Worm (Caenorhabditis elegans) whole organism, young adult: Measurements from ENCODE around the gene col-144.

Experiments used
- B0019.2 ChIP-seq: fragments of 200-800 bp; sonication (Bioruptor generic); conservative IDR thresholded peaks from 2 replicates; pipeline ENCODE4 v1.3.6; 2022; ENCODE audit warnings: missing genetic modification reagents, missing genetic modification characterization, missing compliant biosample characterization
- F10E7.11 ChIP-seq: sonication (generic microtip); optimal IDR thresholded peaks from 2 replicates; lab custom pipeline; 2017; ENCODE audit warnings: mild to moderate bottlenecking, missing genetic modification characterization, moderate library complexity, missing compliant biosample characterization
- F39B2.1 ChIP-seq: fragments of 200-800 bp; sonication (Bioruptor generic); IDR thresholded peaks from 2 replicates; pipeline ENCODE4 v1.3.6; 2022; ENCODE audit warnings: missing genetic modification reagents, missing genetic modification characterization, missing compliant biosample characterization
- F57C9.4 ChIP-seq: sonication (generic microtip); optimal IDR thresholded peaks from 2 replicates; lab custom pipeline; 2017; ENCODE audit warnings: mild to moderate bottlenecking, missing genetic modification characterization, missing compliant biosample characterization
- T26A5.8 ChIP-seq: sonication (generic microtip); optimal IDR thresholded peaks from 2 replicates; lab custom pipeline; 2016; ENCODE audit warnings: missing genetic modification characterization, missing compliant biosample characterization
- Y53F4B.3 ChIP-seq: fragments of 200-800 bp; sonication (Bioruptor generic); IDR thresholded peaks from 2 replicates; pipeline ENCODE4 v1.3.6; 2022; ENCODE audit warnings: missing genetic modification reagents, missing genetic modification characterization, missing compliant biosample characterization
- Y67H2A.10 ChIP-seq: fragments of 200-800 bp; sonication (Bioruptor generic); conservative IDR thresholded peaks from 2 replicates; pipeline ENCODE4 v1.3.6; 2022; ENCODE audit warnings: missing genetic modification reagents, missing genetic modification characterization, missing compliant biosample characterization
- Y79H2A.3 ChIP-seq: fragments of 200-800 bp; sonication (Bioruptor generic); conservative IDR thresholded peaks from 2 replicates; pipeline ENCODE4 v1.3.6; 2022; ENCODE audit warnings: missing genetic modification reagents, missing genetic modification characterization, missing compliant biosample characterization
- aptf-2 ChIP-seq: fragments of 200-800 bp; sonication (Bioruptor generic); conservative IDR thresholded peaks from 2 replicates; pipeline ENCODE4 v1.3.6; 2022; ENCODE audit warnings: missing genetic modification reagents, missing genetic modification characterization, missing compliant biosample characterization
- cebp-1 ChIP-seq, 2 experiments: fragments of 200-800 bp in 1 of 2; sonication (Bioruptor generic) in 1 of 2; sonication (generic microtip) in 1 of 2; IDR thresholded peaks in 1 of 2; optimal IDR thresholded peaks in 1 of 2; 2 replicates each; pipeline versions ENCODE4 v1.3.6 to Lab custom; 2017 to 2022; ENCODE audit warnings: missing compliant biosample characterization in 2 of 2, missing genetic modification characterization in 2 of 2, mild to moderate bottlenecking in 1 of 2, missing genetic modification reagents in 1 of 2, moderate library complexity in 1 of 2
- cebp-2 ChIP-seq: fragments of 200-800 bp; sonication (Bioruptor generic); IDR thresholded peaks from 2 replicates; pipeline ENCODE4 v1.3.6; 2022; ENCODE audit warnings: missing genetic modification characterization, missing compliant biosample characterization
- dpff-1 ChIP-seq: sonication (generic microtip); optimal IDR thresholded peaks from 2 replicates; lab custom pipeline; 2017; ENCODE audit warnings: mild to moderate bottlenecking, missing genetic modification characterization, missing compliant biosample characterization
- gei-17 ChIP-seq: fragments of 200-800 bp; sonication (Bioruptor generic); optimal IDR thresholded peaks from 2 replicates; lab custom pipeline; 2018; ENCODE audit warnings: mild to moderate bottlenecking, missing genetic modification characterization, missing compliant biosample characterization
- him-1 ChIP-seq: sonication (generic microtip); optimal IDR thresholded peaks from 2 replicates; lab custom pipeline; 2016; ENCODE audit warnings: missing genotype, missing genetic modification reagents, missing genetic modification characterization, missing compliant biosample characterization
- hlh-12 ChIP-seq: sonication (generic microtip); optimal IDR thresholded peaks from 2 replicates; lab custom pipeline; 2016; ENCODE audit warnings: missing genetic modification characterization, missing compliant biosample characterization
- lag-1 ChIP-seq: fragments of 200-800 bp; sonication (Bioruptor generic); IDR thresholded peaks from 2 replicates; pipeline ENCODE4 v1.3.6; 2022; ENCODE audit warnings: missing genetic modification reagents, missing genetic modification characterization, missing compliant biosample characterization
- lin-40 ChIP-seq: sonication (generic microtip); optimal IDR thresholded peaks from 2 replicates; lab custom pipeline; 2016; ENCODE audit warnings: missing genetic modification characterization, mild to moderate bottlenecking, missing compliant biosample characterization, missing genotype, missing genetic modification reagents
- lin-54 ChIP-seq: fragments of 200-800 bp; sonication (Bioruptor generic); optimal IDR thresholded peaks from 2 replicates; lab custom pipeline; 2018; ENCODE audit warnings: mild to moderate bottlenecking, missing genetic modification characterization, missing compliant biosample characterization
- lir-1 ChIP-seq: fragments of 200-800 bp; sonication (Bioruptor generic); conservative IDR thresholded peaks from 2 replicates; pipeline ENCODE4 v1.3.6; 2022; ENCODE audit warnings: missing genetic modification reagents, missing genetic modification characterization, missing compliant biosample characterization
- lsl-1 ChIP-seq: fragments of 200-800 bp; sonication (Bioruptor generic); optimal IDR thresholded peaks from 2 replicates; lab custom pipeline; 2018; ENCODE audit warnings: mild to moderate bottlenecking, missing genetic modification characterization, moderate library complexity, missing compliant biosample characterization
- madf-10 ChIP-seq: sonication (generic microtip); optimal IDR thresholded peaks from 2 replicates; lab custom pipeline; 2016; ENCODE audit warnings: mild to moderate bottlenecking, missing genetic modification characterization, missing compliant biosample characterization
- nfya-1 ChIP-seq: sonication (generic microtip); optimal IDR thresholded peaks from 2 replicates; lab custom pipeline; 2017; ENCODE audit warnings: antibody characterized with exemption, missing compliant biosample characterization, missing genetic modification characterization, borderline replicate concordance; ENCODE audit not compliant: insufficient read depth
- nhr-80 ChIP-seq: sonication (generic microtip); optimal IDR thresholded peaks from 2 replicates; lab custom pipeline; 2016; ENCODE audit warnings: missing genetic modification characterization, missing compliant biosample characterization
- nhr-90 ChIP-seq: sonication (generic microtip); optimal IDR thresholded peaks from 2 replicates; lab custom pipeline; 2016; ENCODE audit warnings: missing genotype, mild to moderate bottlenecking, missing genetic modification characterization, missing compliant biosample characterization
- snpc-3.4 ChIP-seq: sonication (generic microtip); optimal IDR thresholded peaks from 2 replicates; lab custom pipeline; 2017; ENCODE audit warnings: missing genetic modification characterization, mild to moderate bottlenecking, missing compliant biosample characterization, antibody characterized with exemption, moderate library complexity, missing genotype, missing genetic modification reagents
- snpc-4 ChIP-seq, 5 experiments: fragments of 150-350 bp in 1 of 5; sonication (generic microtip) in 4 of 5; optimal IDR thresholded peaks; 2 replicates each; lab custom pipeline; 2014 to 2018; ENCODE audit warnings: missing genetic modification characterization in 5 of 5, missing biosample characterization in 3 of 5, antibody characterized with exemption in 2 of 5, mild to moderate bottlenecking in 2 of 5, missing compliant biosample characterization in 2 of 5, missing genotype in 2 of 5, moderate library complexity in 2 of 5, missing genetic modification reagents in 1 of 5
- tbp1 ChIP-seq: fragments of 200-800 bp; sonication (Bioruptor generic); optimal IDR thresholded peaks from 2 replicates; lab custom pipeline; 2018; ENCODE audit warnings: mild to moderate bottlenecking, missing genetic modification characterization, missing compliant biosample characterization
- tlf-1 ChIP-seq: fragments of 200-800 bp; sonication (Bioruptor generic); optimal IDR thresholded peaks from 2 replicates; lab custom pipeline; 2018; ENCODE audit warnings: mild to moderate bottlenecking, missing genetic modification characterization, missing compliant biosample characterization
- unc-62 ChIP-seq: fragments of 150-350 bp; optimal IDR thresholded peaks from 2 replicates; lab custom pipeline; 2014; ENCODE audit warnings: missing biosample characterization, missing genetic modification reagents, missing genetic modification characterization
- ztf-18 ChIP-seq: sonication (generic microtip); optimal IDR thresholded peaks from 2 replicates; lab custom pipeline; 2016; ENCODE audit warnings: missing genotype, mild to moderate bottlenecking, missing genetic modification characterization, missing compliant biosample characterization
- ztf-25 ChIP-seq: fragments of 200-800 bp; sonication (Bioruptor generic); IDR thresholded peaks from 2 replicates; pipeline ENCODE4 v1.3.6; 2022; ENCODE audit warnings: missing genetic modification reagents, missing genetic modification characterization, missing compliant biosample characterization
- ztf-26 ChIP-seq: sonication (generic microtip); optimal IDR thresholded peaks from 2 replicates; lab custom pipeline; 2017; ENCODE audit warnings: missing genetic modification characterization, missing compliant biosample characterization
- ztf-3 ChIP-seq: fragments of 200-800 bp; sonication (Bioruptor generic); optimal IDR thresholded peaks from 2 replicates; lab custom pipeline; 2018; ENCODE audit warnings: mild to moderate bottlenecking, missing genetic modification characterization, missing compliant biosample characterization

col-144 gene

DNA sequence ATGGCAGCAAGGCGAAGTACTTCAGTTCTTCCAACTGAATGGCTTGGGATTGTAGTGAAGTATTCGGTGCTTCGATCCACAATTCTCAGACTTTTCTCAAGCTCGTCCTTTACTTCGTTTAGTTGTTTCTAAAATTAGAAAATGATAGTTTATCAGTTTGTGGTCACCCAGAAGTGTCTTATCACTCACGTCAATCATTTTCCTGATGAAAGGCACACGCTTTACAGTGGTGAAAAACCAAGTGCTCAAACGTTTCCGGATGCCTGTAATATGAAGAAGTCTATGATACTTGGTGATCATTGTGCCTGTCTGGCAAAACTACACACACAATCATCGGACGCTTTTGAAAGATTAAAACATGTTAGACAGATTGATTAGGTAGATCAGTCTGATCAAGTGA is 14.2 kb downstream of the col-144 start:
- TF ChIP-seq nhr-80 (peak; percentile 70), snpc-4 (GFP tag; optimal IDR thresholded peaks at IDR 0.05; lab: Kevin White, UChicago) (no peak), snpc-4 (tag; optimal IDR thresholded peaks at IDR 0.05; lab: Kevin White, UChicago) (no peak)
- TF ChIP-seq, all 124 proteins: peak for 1

DNA sequence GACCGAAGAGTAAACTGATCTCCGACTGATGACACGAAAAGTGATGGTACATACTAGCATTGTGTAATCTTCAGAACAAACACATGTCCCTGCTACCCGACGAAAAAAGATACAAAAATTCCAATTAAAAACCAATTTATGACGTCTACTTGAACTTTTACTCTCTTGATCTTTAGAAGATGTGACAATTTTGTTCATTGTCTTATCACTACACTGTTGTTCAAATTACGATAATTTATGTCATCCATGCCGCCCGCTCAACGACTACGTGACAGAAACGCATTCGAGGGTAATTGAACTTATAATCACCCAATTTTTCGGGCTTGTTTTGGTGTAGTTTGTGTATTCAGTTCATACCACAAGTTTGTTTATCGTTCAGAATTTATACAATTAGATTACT is 16.5 kb downstream of the col-144 start:
- no peak for TF ChIP-seq ztf-3 (GFP tag; lab: Kevin White, UChicago)
- no peak for TF ChIP-seq tlf-1 (GFP tag; lab: Kevin White, UChicago)
- no peak for TF ChIP-seq F57C9.4 (tag; lab: Kevin White, UChicago)
- TF ChIP-seq Y53F4B.3 (GFP tag; lab: Robert Waterston, UW): no peak
- no peak for TF ChIP-seq ztf-18
- TF ChIP-seq F10E7.11 (tag; lab: Kevin White, UChicago): no peak
- TF ChIP-seq Y79H2A.3 (GFP tag; lab: Robert Waterston, UW): no peak
- TF ChIP-seq ztf-25 (GFP tag; lab: Robert Waterston, UW): no peak
- no peak for TF ChIP-seq nfya-1 (tag; lab: Kevin White, UChicago)
- TF ChIP-seq F39B2.1 (GFP tag; lab: Robert Waterston, UW): no peak
- no peak for TF ChIP-seq aptf-2 (GFP tag; lab: Robert Waterston, UW)
- no peak for TF ChIP-seq snpc-3.4
- no peak for TF ChIP-seq unc-62 (GFP tag; lab: Kevin White, UChicago)
- TF ChIP-seq dpff-1: no peak
- no peak for TF ChIP-seq T26A5.8 (tag; lab: Kevin White, UChicago)

DNA sequence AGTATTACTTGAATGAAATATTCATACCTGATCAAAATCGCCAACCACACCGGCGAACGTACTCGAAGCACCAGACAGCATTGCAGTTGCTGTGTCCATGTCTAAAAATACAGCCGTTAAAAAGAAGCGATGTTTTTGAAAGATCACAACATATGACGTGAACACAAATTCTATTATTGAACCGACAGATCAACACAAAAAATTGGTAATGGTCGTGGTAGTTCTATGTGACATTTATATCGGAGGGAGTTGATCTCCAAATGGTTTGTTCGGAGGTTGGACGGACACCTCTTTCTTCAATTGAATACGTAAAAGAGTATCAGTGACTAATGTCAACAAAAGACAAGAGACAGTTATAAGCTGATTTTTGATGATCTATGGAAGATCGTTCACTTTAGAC is 19.1 kb downstream of the col-144 start, which contains the start of gene pitr-3:
pitr-3 (minus strand) TSS at position 101 of the 400 bp plus-strand sequence.
- TF ChIP-seq cebp-2 (GFP tag; lab: Robert Waterston, UW): no peak
- no peak for TF ChIP-seq nhr-90 (tag; lab: Kevin White, UChicago)
- TF ChIP-seq lag-1 (GFP tag; lab: Robert Waterston, UW): no peak
- no peak for TF ChIP-seq lin-54 (GFP tag; lab: Kevin White, UChicago)
- no peak for TF ChIP-seq madf-10
- TF ChIP-seq cebp-1 (GFP tag; IDR thresholded peaks at IDR 0.05; lab: Robert Waterston, UW): no peak
- no peak for TF ChIP-seq cebp-1 (tag; optimal IDR thresholded peaks at IDR 0.05; lab: Kevin White, UChicago)

DNA sequence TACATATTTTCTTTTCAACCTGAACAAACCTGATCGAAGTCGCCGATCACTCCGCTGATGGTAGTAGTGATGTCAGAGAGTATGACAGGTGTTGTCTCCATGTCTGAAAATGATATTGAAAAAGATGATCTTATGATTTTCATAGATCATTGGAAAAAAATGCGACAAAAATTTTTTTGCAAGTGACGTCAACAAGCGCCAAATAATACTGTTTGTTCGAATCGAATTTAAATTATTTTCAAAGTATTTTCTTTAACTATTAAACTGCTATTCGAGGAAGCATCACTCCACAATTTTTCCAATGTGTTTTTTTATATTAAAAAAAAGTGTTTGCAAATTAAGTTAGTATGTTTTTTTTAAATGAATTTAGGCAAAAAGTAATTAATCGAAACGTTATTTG is 22.8 kb downstream of the col-144 start, which contains the start of gene pitr-2:
pitr-2 (minus strand) TSS at position 101 of the 400 bp plus-strand sequence.
- TF ChIP-seq lsl-1 (GFP tag; lab: Kevin White, UChicago) (no peak), Y67H2A.10 (GFP tag; lab: Robert Waterston, UW) (no peak), him-1 (tag; lab: Kevin White, UChicago) (no peak)

- TF ChIP-seq B0019.2 (GFP tag; lab: Robert Waterston, UW) (no peak), ztf-26 (no peak), him-1 (tag; lab: Kevin White, UChicago) (no peak), hlh-12 (no peak), lin-40 (tag; lab: Kevin White, UChicago) (no peak), lir-1 (no peak), tbp1 (no peak), gei-17 (no peak)
- TF ChIP-seq, all 124 proteins: peak for 0
These were observed 26.5 kb downstream of the col-144 start, which contains the start of gene B0222.1 for ce11 chrV:9133950-9134349. B0222.1 (plus strand) TSS chrV:9134255.
